Worm (Caenorhabditis elegans) whole organism, mixed stage, embryonic: ENCODE results near the gene unc-42.

Source experiments
- blmp-1 ChIP-seq: fragments of 150-350 bp; optimal IDR thresholded peaks from 2 replicates; lab custom pipeline; 2014; ENCODE audit warnings: missing biosample characterization, missing genetic modification characterization
- elt-1 ChIP-seq: sonication (generic microtip); optimal IDR thresholded peaks from 2 replicates; lab custom pipeline; 2017; ENCODE audit warnings: missing genetic modification characterization, mild to moderate bottlenecking, missing compliant biosample characterization, antibody characterized with exemption, moderate library complexity, borderline replicate concordance; ENCODE audit not compliant: insufficient read depth
- hlh-1 ChIP-seq: fragments of 150-350 bp; optimal IDR thresholded peaks from 2 replicates; lab custom pipeline; 2014; ENCODE audit warnings: missing biosample characterization, missing genetic modification reagents, missing genetic modification characterization
- mep-1 ChIP-seq: fragments of 150-350 bp; optimal IDR thresholded peaks from 2 replicates; lab custom pipeline; 2017; ENCODE audit warnings: missing biosample characterization, missing genetic modification reagents, missing genetic modification characterization, inconsistent platforms
- nhr-237 ChIP-seq: fragments of 150-350 bp; optimal IDR thresholded peaks from 2 replicates; lab custom pipeline; 2014; ENCODE audit warnings: missing biosample characterization, missing genetic modification characterization
- nhr-28 ChIP-seq: fragments of 150-350 bp; optimal IDR thresholded peaks from 2 replicates; lab custom pipeline; 2014; ENCODE audit warnings: missing biosample characterization, missing genetic modification characterization
- pha-4 ChIP-seq: fragments of 150-350 bp; optimal IDR thresholded peaks from 2 replicates; lab custom pipeline; 2018; ENCODE audit warnings: missing biosample characterization, missing genetic modification reagents, missing genetic modification characterization
- sem-2 ChIP-seq: fragments of 200-800 bp; sonication (Bioruptor generic); optimal IDR thresholded peaks from 2 replicates; lab custom pipeline; 2018; ENCODE audit warnings: mild to moderate bottlenecking, missing genetic modification characterization, missing compliant biosample characterization
- unc-39 ChIP-seq: fragments of 150-350 bp; optimal IDR thresholded peaks from 2 replicates; lab custom pipeline; 2014; ENCODE audit warnings: missing biosample characterization, missing genetic modification characterization
- unc-62 ChIP-seq: fragments of 150-350 bp; optimal IDR thresholded peaks from 2 replicates; lab custom pipeline; 2014; ENCODE audit warnings: missing biosample characterization, missing genetic modification reagents, missing genetic modification characterization

DNA sequence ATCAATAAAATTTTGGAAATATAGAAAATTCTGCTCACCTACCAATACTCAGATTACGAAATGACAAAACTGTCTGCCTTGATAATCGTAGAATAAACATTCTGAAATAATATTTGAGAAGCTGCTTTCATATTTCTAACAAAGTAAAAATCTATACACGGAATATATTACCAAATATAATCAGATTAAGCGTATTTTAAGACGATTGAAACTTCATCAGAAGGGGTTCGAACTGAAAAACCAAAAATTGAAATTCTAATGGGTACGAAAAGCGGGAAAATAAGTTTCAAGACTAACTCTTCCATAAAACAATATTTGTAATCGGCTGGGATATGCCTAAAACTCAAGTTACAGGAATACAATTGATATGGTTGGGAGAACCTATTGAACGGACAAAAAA is 10.2 kb upstream of the unc-42 start, which contains the start of gene F46B6.4:
- TF ChIP-seq unc-62 (no peak), nhr-28 (no peak), blmp-1 (tag; lab: Kevin White, UChicago) (no peak), pha-4 (tag; lab: Kevin White, UChicago) (no peak), mep-1 (tag; lab: Kevin White, UChicago) (no peak), hlh-1 (tag; lab: Kevin White, UChicago) (no peak), unc-39 (tag; lab: Kevin White, UChicago) (no peak), elt-1 (tag; lab: Kevin White, UChicago) (no peak), nhr-237 (tag; lab: Kevin White, UChicago) (no peak), sem-2 (GFP tag; lab: Kevin White, UChicago) (no peak)
